Worm (Caenorhabditis elegans) whole organism, L2 larva: ENCODE data around the gene C06C3.7.

Experiments used
- C34F6.9 ChIP-seq: fragments of 150-350 bp; optimal IDR thresholded peaks from 2 replicates; lab custom pipeline; 2014; ENCODE audit warnings: missing biosample characterization, missing genetic modification characterization
- R02D3.7 ChIP-seq: fragments of 150-350 bp; optimal IDR thresholded peaks from 2 replicates; lab custom pipeline; 2014; ENCODE audit warnings: missing biosample characterization, missing genetic modification characterization
- Y55F3AM.14 ChIP-seq: fragments of 200-800 bp; sonication (Bioruptor generic); optimal IDR thresholded peaks from 2 replicates; lab custom pipeline; 2018; ENCODE audit warnings: mild to moderate bottlenecking, missing genetic modification characterization, missing compliant biosample characterization
- ZK546.5 ChIP-seq: sonication (generic microtip); optimal IDR thresholded peaks from 2 replicates; lab custom pipeline; 2017; ENCODE audit warnings: missing biosample characterization, missing genetic modification characterization
- ama-1 ChIP-seq: fragments of 150-350 bp; optimal IDR thresholded peaks from 2 replicates; lab custom pipeline; 2018; ENCODE audit warnings: inconsistent platforms
- blmp-1 ChIP-seq: sonication (generic microtip); optimal IDR thresholded peaks from 2 replicates; lab custom pipeline; 2017; ENCODE audit warnings: missing genetic modification characterization, mild to moderate bottlenecking, missing compliant biosample characterization, antibody characterized with exemption, moderate library complexity; ENCODE audit not compliant: insufficient read depth
- ceh-16 ChIP-seq: fragments of 150-350 bp; optimal IDR thresholded peaks from 2 replicates; lab custom pipeline; 2014; ENCODE audit warnings: missing biosample characterization, missing genetic modification characterization
- ceh-82 ChIP-seq: fragments of 150-350 bp; optimal IDR thresholded peaks from 2 replicates; lab custom pipeline; 2014; ENCODE audit warnings: missing biosample characterization, missing genetic modification characterization
- crh-2 ChIP-seq: sonication (generic microtip); optimal IDR thresholded peaks from 2 replicates; lab custom pipeline; 2017; ENCODE audit warnings: missing biosample characterization, missing genetic modification characterization
- dmd-4 ChIP-seq: sonication (generic microtip); optimal IDR thresholded peaks from 2 replicates; lab custom pipeline; 2017; ENCODE audit warnings: missing biosample characterization, missing genetic modification characterization
- egl-27 ChIP-seq: sonication (generic microtip); optimal IDR thresholded peaks from 3 replicates; lab custom pipeline; 2017; ENCODE audit warnings: missing biosample characterization, missing genetic modification reagents, missing genetic modification characterization
- elt-1 ChIP-seq: fragments of 150-350 bp; optimal IDR thresholded peaks from 2 replicates; lab custom pipeline; 2014; ENCODE audit warnings: missing biosample characterization, missing genetic modification characterization
- fos-1 ChIP-seq: fragments of 150-350 bp; optimal IDR thresholded peaks from 2 replicates; lab custom pipeline; 2014; ENCODE audit warnings: missing biosample characterization, missing genetic modification characterization
- lin-13 ChIP-seq: fragments of 150-350 bp; optimal IDR thresholded peaks from 2 replicates; lab custom pipeline; 2014; ENCODE audit warnings: missing biosample characterization, missing genetic modification reagents, missing genetic modification characterization
- lsy-2 ChIP-seq, 2 experiments: fragments of 150-350 bp in 1 of 2; sonication (generic microtip) in 1 of 2; optimal IDR thresholded peaks; 2 replicates each; lab custom pipeline; 2014 to 2017; ENCODE audit warnings: missing biosample characterization in 2 of 2, missing genetic modification characterization in 2 of 2
- mab-5 ChIP-seq: fragments of 150-350 bp; optimal IDR thresholded peaks from 2 replicates; lab custom pipeline; 2014; ENCODE audit warnings: missing biosample characterization, missing genetic modification characterization
- mbf-1 ChIP-seq: sonication (generic microtip); optimal IDR thresholded peaks from 2 replicates; lab custom pipeline; 2017; ENCODE audit warnings: missing biosample characterization, missing genetic modification characterization
- mdl-1 ChIP-seq, 2 experiments: fragments of 150-350 bp in 1 of 2; sonication (generic microtip) in 1 of 2; optimal IDR thresholded peaks; 2 replicates each; lab custom pipeline; 2017; ENCODE audit warnings: missing biosample characterization in 2 of 2, missing genetic modification characterization in 2 of 2
- nhr-10 ChIP-seq: sonication (generic microtip); optimal IDR thresholded peaks from 2 replicates; lab custom pipeline; 2017; ENCODE audit warnings: missing biosample characterization, missing genetic modification characterization
- nhr-12 ChIP-seq: fragments of 150-350 bp; optimal IDR thresholded peaks from 2 replicates; lab custom pipeline; 2014; ENCODE audit warnings: missing biosample characterization, missing genetic modification characterization
- nhr-129 ChIP-seq: fragments of 150-350 bp; optimal IDR thresholded peaks from 2 replicates; lab custom pipeline; 2014; ENCODE audit warnings: missing biosample characterization, missing genetic modification characterization
- nhr-23 ChIP-seq: fragments of 150-350 bp; optimal IDR thresholded peaks from 2 replicates; lab custom pipeline; 2014; ENCODE audit warnings: missing biosample characterization, missing genetic modification reagents, missing genetic modification characterization
- nhr-237 ChIP-seq: fragments of 150-350 bp; optimal IDR thresholded peaks from 2 replicates; lab custom pipeline; 2014; ENCODE audit warnings: missing biosample characterization, missing genetic modification characterization
- sem-4 ChIP-seq: fragments of 150-350 bp; optimal IDR thresholded peaks from 2 replicates; lab custom pipeline; 2014; ENCODE audit warnings: missing biosample characterization, missing genetic modification reagents, missing genetic modification characterization
- skn-1 ChIP-seq: sonication (generic microtip); optimal IDR thresholded peaks from 2 replicates; lab custom pipeline; 2017; ENCODE audit warnings: missing biosample characterization, missing genetic modification characterization
- sma-3 ChIP-seq: sonication (generic microtip); optimal IDR thresholded peaks from 2 replicates; lab custom pipeline; 2016; ENCODE audit warnings: missing genetic modification reagents, missing genetic modification characterization, missing compliant biosample characterization
- sma-9 ChIP-seq, 2 experiments: fragments of 150-350 bp in 1 of 2; sonication (generic microtip) in 1 of 2; optimal IDR thresholded peaks; 2 replicates each; lab custom pipeline; 2014 to 2016; ENCODE audit warnings: missing genetic modification characterization in 2 of 2, mild to moderate bottlenecking in 1 of 2, missing biosample characterization in 1 of 2, missing compliant biosample characterization in 1 of 2, missing genetic modification reagents in 1 of 2, moderate library complexity in 1 of 2
- snpc-4 ChIP-seq: fragments of 150-350 bp; optimal IDR thresholded peaks from 2 replicates; lab custom pipeline; 2014; ENCODE audit warnings: missing biosample characterization, missing genetic modification characterization
- unc-39 ChIP-seq: fragments of 150-350 bp; optimal IDR thresholded peaks from 2 replicates; lab custom pipeline; 2014; ENCODE audit warnings: missing biosample characterization, missing genetic modification characterization
- unc-62 ChIP-seq: fragments of 150-350 bp; optimal IDR thresholded peaks from 2 replicates; lab custom pipeline; 2014; ENCODE audit warnings: missing biosample characterization, missing genetic modification reagents, missing genetic modification characterization
- zag-1 ChIP-seq: fragments of 150-350 bp; optimal IDR thresholded peaks from 2 replicates; lab custom pipeline; 2014; ENCODE audit warnings: missing biosample characterization, missing genetic modification characterization
- ztf-1 ChIP-seq: fragments of 200-800 bp; sonication (Bioruptor generic); conservative IDR thresholded peaks from 2 replicates; pipeline ENCODE4 v1.3.6; 2022; ENCODE audit warnings: missing genetic modification characterization, missing compliant biosample characterization
- ztf-11 ChIP-seq: sonication (generic microtip); optimal IDR thresholded peaks from 2 replicates; lab custom pipeline; 2017; ENCODE audit warnings: missing biosample characterization, missing genetic modification characterization
- ztf-4 ChIP-seq: fragments of 150-350 bp; optimal IDR thresholded peaks from 2 replicates; lab custom pipeline; 2014; ENCODE audit warnings: missing biosample characterization, missing genetic modification characterization

The C06C3.7 gene

DNA sequence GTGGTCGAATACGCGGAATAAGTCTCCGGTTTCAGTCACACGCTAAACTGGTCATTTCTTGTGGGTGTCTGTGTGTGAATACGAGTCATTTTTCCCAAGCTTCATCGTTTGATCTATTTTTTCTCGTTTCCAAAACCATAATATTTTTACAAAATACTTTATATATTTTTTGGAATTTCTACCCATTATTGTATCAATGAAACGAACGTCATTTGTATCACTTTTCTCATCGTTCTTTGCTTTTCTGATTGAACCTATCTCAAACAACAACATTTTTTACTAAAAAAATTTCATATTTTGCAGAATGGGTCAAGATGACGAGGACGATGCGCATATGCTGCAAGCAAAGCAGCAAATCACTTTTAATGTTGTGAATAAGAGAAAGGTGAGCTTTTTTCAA lies 27.1 kb upstream of the C06C3.7 start, which contains the start of gene mel-11:
mel-11 (plus strand) TSS at position 301 of the 400 bp plus-strand sequence.
- no peak for TF ChIP-seq nhr-129 (tag; lab: Kevin White, UChicago)
- no peak for TF ChIP-seq ZK546.5 (tag; lab: Kevin White, UChicago)
- TF ChIP-seq sma-3 = no peak

- TF ChIP-seq nhr-12 (tag; lab: Kevin White, UChicago) = no peak
- TF ChIP-seq dmd-4 = no peak
- TF ChIP-seq egl-27 (tag; lab: Kevin White, UChicago) = no peak
- TF ChIP-seq lsy-2 (tag; optimal IDR thresholded peaks at IDR 0.05; lab: Kevin White, UChicago) = no peak
- TF ChIP-seq skn-1 = no peak
- TF ChIP-seq snpc-4 = no peak
- no peak for TF ChIP-seq elt-1 (tag; lab: Kevin White, UChicago)
- TF ChIP-seq mdl-1 (tag; optimal IDR thresholded peaks at IDR 0.05; lab: Kevin White, UChicago) = no peak
- TF ChIP-seq ztf-1 (GFP tag; lab: Robert Waterston, UW) = no peak
- TF ChIP-seq unc-62 = no peak
- no peak for TF ChIP-seq sma-9 (GFP tag; optimal IDR thresholded peaks at IDR 0.05; lab: Kevin White, UChicago)
- no peak for TF ChIP-seq sma-9 (tag; optimal IDR thresholded peaks at IDR 0.05; lab: Kevin White, UChicago)
- TF ChIP-seq mbf-1 (tag; lab: Kevin White, UChicago) = no peak
Measured at ce11 chrII:9362249-9362648, 23.1 kb upstream of the C06C3.7 start.

- TF ChIP-seq unc-39 (tag; lab: Kevin White, UChicago) (no peak), zag-1 (no peak), Y55F3AM.14 (no peak)
Measured at ce11 chrII:9369394-9369793, 15.9 kb upstream of the C06C3.7 start.

- TF ChIP-seq nhr-237 (no peak), ceh-82 (tag; lab: Kevin White, UChicago) (no peak), egl-27 (tag; lab: Kevin White, UChicago) (no peak), unc-39 (tag; lab: Kevin White, UChicago) (no peak), crh-2 (no peak), ztf-1 (GFP tag; lab: Robert Waterston, UW) (no peak), mab-5 (tag; lab: Kevin White, UChicago) (no peak), lin-13 (GFP tag; lab: Kevin White, UChicago) (no peak), sem-4 (tag; lab: Kevin White, UChicago) (no peak), C34F6.9 (tag; lab: Kevin White, UChicago) (no peak), ZK546.5 (tag; lab: Kevin White, UChicago) (no peak), blmp-1 (no peak), R02D3.7 (tag; lab: Kevin White, UChicago) (no peak), Y55F3AM.14 (no peak), nhr-23 (tag; lab: Kevin White, UChicago) (no peak)
Measured at ce11 chrII:9372393-9372792, 12.9 kb upstream of the C06C3.7 start, which contains the start of gene C06C3.3. C06C3.3 (minus strand) TSS chrII:9372493.

- TF ChIP-seq nhr-12 (tag; lab: Kevin White, UChicago) = no peak
- TF ChIP-seq skn-1 = no peak
- TF ChIP-seq ceh-82 (tag; lab: Kevin White, UChicago) = no peak
- no peak for TF ChIP-seq sma-3
- TF ChIP-seq unc-39 (tag; lab: Kevin White, UChicago) = no peak
- no peak for TF ChIP-seq nhr-23 (tag; lab: Kevin White, UChicago)
- TF ChIP-seq ztf-11 (tag; lab: Kevin White, UChicago) = no peak
- TF ChIP-seq nhr-10 (tag; lab: Kevin White, UChicago) = no peak
- TF ChIP-seq lin-13 (GFP tag; lab: Kevin White, UChicago) = no peak
- no peak for TF ChIP-seq lsy-2 (tag; optimal IDR thresholded peaks at IDR 0.05; lab: Kevin White, UChicago)
- no peak for TF ChIP-seq ama-1
- no peak for TF ChIP-seq zag-1
- TF ChIP-seq unc-62 = no peak
- TF ChIP-seq C34F6.9 (tag; lab: Kevin White, UChicago) = no peak
Measured at ce11 chrII:9372991-9373390, 12.3 kb upstream of the C06C3.7 start, which contains the start of gene C06C3.4. C06C3.4 (plus strand) TSS chrII:9373291.

DNA sequence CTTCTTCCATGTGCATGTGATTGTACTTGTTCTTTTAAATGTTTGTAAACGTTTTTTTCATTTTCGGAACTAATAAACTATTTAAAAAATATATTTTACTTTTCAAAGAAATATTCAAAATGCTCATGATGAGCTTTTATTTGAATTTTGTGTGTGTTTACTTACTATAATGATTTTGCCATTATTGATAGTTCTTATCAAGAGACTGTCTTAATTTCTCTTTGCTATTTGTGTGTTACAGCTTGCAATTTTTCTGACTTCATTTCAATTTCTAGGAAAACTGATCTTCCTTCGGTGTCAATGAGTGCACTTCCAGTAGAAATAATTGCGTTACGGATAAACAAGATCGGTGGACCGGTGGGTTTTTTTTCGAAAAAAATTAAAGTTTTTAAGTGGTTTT lies 10.5 kb upstream of the C06C3.7 start, which contains the start of gene C06C3.12:
C06C3.12 (plus strand) TSS at position 301 of the 400 bp plus-strand sequence.
- TF ChIP-seq ceh-16 (tag; lab: Kevin White, UChicago) (no peak), sma-9 (GFP tag; optimal IDR thresholded peaks at IDR 0.05; lab: Kevin White, UChicago) (no peak), sma-9 (tag; optimal IDR thresholded peaks at IDR 0.05; lab: Kevin White, UChicago) (no peak), ztf-4 (tag; lab: Kevin White, UChicago) (no peak), fos-1 (tag; lab: Kevin White, UChicago) (peak; percentile 24)
